Worm (Caenorhabditis elegans) whole organism, L4 larva: ENCODE data around the gene tatn-1.

Experiments used
- D1046.2 ChIP-seq: fragments of 200-800 bp; sonication (Bioruptor generic); IDR thresholded peaks from 2 replicates; pipeline ENCODE4 v1.3.6; 2022; ENCODE audit warnings: missing genetic modification characterization, missing compliant biosample characterization
- F37D6.2 ChIP-seq: sonication (generic microtip); optimal IDR thresholded peaks from 2 replicates; lab custom pipeline; 2016; ENCODE audit warnings: mild to moderate bottlenecking, missing genetic modification characterization, missing compliant biosample characterization
- F44E2.7 ChIP-seq: fragments of 200-800 bp; sonication (Bioruptor generic); IDR thresholded peaks from 2 replicates; pipeline ENCODE4 v2.1.2; 2022; ENCODE audit warnings: missing genetic modification characterization, missing compliant biosample characterization
- F49E8.2 ChIP-seq: sonication (generic microtip); optimal IDR thresholded peaks from 2 replicates; lab custom pipeline; 2016; ENCODE audit warnings: missing compliant biosample characterization, mild to moderate bottlenecking, missing genetic modification characterization, borderline replicate concordance
- T20F7.1 ChIP-seq: fragments of 200-800 bp; sonication (Bioruptor generic); optimal IDR thresholded peaks from 2 replicates; lab custom pipeline; 2018; ENCODE audit warnings: mild to moderate bottlenecking, missing genetic modification characterization, missing compliant biosample characterization
- T26A8.4 ChIP-seq: fragments of 200-800 bp; sonication (Bioruptor generic); IDR thresholded peaks from 2 replicates; pipeline ENCODE4 v1.3.6; 2022; ENCODE audit warnings: missing genetic modification characterization, missing compliant biosample characterization
- Y48G9A.11 ChIP-seq: fragments of 200-800 bp; sonication (Bioruptor generic); IDR thresholded peaks from 2 replicates; pipeline ENCODE4 v1.3.6; 2022; ENCODE audit warnings: missing genetic modification reagents, missing genetic modification characterization, missing compliant biosample characterization
- Y5F2A.4 ChIP-seq: fragments of 200-800 bp; sonication (Bioruptor generic); optimal IDR thresholded peaks from 2 replicates; lab custom pipeline; 2018; ENCODE audit warnings: mild to moderate bottlenecking, missing genetic modification characterization, missing compliant biosample characterization
- Y75B8A.6 ChIP-seq: fragments of 200-800 bp; sonication (Bioruptor generic); IDR thresholded peaks from 2 replicates; pipeline ENCODE4 v1.3.6; 2022; ENCODE audit warnings: missing genetic modification reagents, missing genetic modification characterization, missing compliant biosample characterization
- aha-1 ChIP-seq: fragments of 150-350 bp; peaks from one replicate; lab custom pipeline; 2014; ENCODE audit warnings: missing biosample characterization, missing genetic modification characterization
- ceh-20 ChIP-seq: fragments of 200-800 bp; sonication (Bioruptor generic); IDR thresholded peaks from 2 replicates; pipeline ENCODE4 v1.3.6; 2022; ENCODE audit warnings: missing genetic modification reagents, missing genetic modification characterization, missing compliant biosample characterization
- ceh-32 ChIP-seq: sonication (generic microtip); optimal IDR thresholded peaks from 2 replicates; lab custom pipeline; 2016; ENCODE audit warnings: mild to moderate bottlenecking, missing genetic modification characterization, missing compliant biosample characterization; ENCODE audit not compliant: poor library complexity
- daf-12 ChIP-seq: fragments of 150-350 bp; optimal IDR thresholded peaks from 2 replicates; lab custom pipeline; 2014; ENCODE audit warnings: missing biosample characterization, missing genetic modification reagents, missing genetic modification characterization
- daf-16 ChIP-seq, 3 experiments: sonication (generic microtip); optimal IDR thresholded peaks; 2 replicates each; lab custom pipeline; 2016 to 2017; ENCODE audit warnings: missing genetic modification characterization in 3 of 3, missing genetic modification reagents in 3 of 3, mild to moderate bottlenecking in 2 of 3, missing compliant biosample characterization in 2 of 3, missing biosample characterization in 1 of 3, moderate library complexity in 1 of 3
- daf-8 ChIP-seq: fragments of 200-800 bp; sonication (Bioruptor generic); IDR thresholded peaks from 2 replicates; pipeline ENCODE4 v1.3.6; 2022; ENCODE audit warnings: missing genetic modification characterization, missing compliant biosample characterization
- dmd-6 ChIP-seq: fragments of 200-800 bp; sonication (Bioruptor generic); IDR thresholded peaks from 2 replicates; pipeline ENCODE4 v1.3.6; 2022; ENCODE audit warnings: missing genetic modification reagents, missing genetic modification characterization, missing compliant biosample characterization
- dpl-1 ChIP-seq: fragments of 150-350 bp; optimal IDR thresholded peaks from 2 replicates; lab custom pipeline; 2014; ENCODE audit warnings: missing biosample characterization, missing genetic modification reagents, missing genetic modification characterization
- duxl-1 ChIP-seq: sonication (generic microtip); optimal IDR thresholded peaks from 2 replicates; lab custom pipeline; 2016; ENCODE audit warnings: mild to moderate bottlenecking, missing genetic modification characterization, moderate library complexity, missing compliant biosample characterization; ENCODE audit not compliant: poor library complexity
- dve-1 ChIP-seq: sonication (generic microtip); optimal IDR thresholded peaks from 2 replicates; lab custom pipeline; 2017; ENCODE audit warnings: antibody characterized with exemption, mild to moderate bottlenecking, missing genetic modification characterization, missing compliant biosample characterization; ENCODE audit not compliant: insufficient read depth
- hif-1 ChIP-seq, 2 experiments: sonication (generic microtip); optimal IDR thresholded peaks; 2 replicates each; lab custom pipeline; 2016 to 2017; ENCODE audit warnings: missing compliant biosample characterization in 2 of 2, missing genetic modification characterization in 2 of 2, missing genetic modification reagents in 2 of 2, missing genotype in 2 of 2, mild to moderate bottlenecking in 1 of 2
- hlh-11 ChIP-seq: fragments of 200-800 bp; sonication (Bioruptor generic); optimal IDR thresholded peaks from 2 replicates; lab custom pipeline; 2018; ENCODE audit warnings: mild to moderate bottlenecking, missing genetic modification characterization, missing compliant biosample characterization
- hlh-30 ChIP-seq: sonication (generic microtip); optimal IDR thresholded peaks from 2 replicates; lab custom pipeline; 2017; ENCODE audit warnings: antibody characterized with exemption, mild to moderate bottlenecking, missing genetic modification characterization, missing compliant biosample characterization; ENCODE audit not compliant: insufficient read depth
- jun-1 ChIP-seq: fragments of 150-350 bp; optimal IDR thresholded peaks from 2 replicates; lab custom pipeline; 2014; ENCODE audit warnings: missing biosample characterization, missing genetic modification reagents, missing genetic modification characterization
- lin-29 ChIP-seq: fragments of 200-800 bp; sonication (Bioruptor generic); IDR thresholded peaks from 2 replicates; pipeline ENCODE4 v1.3.6; 2022; ENCODE audit warnings: missing genetic modification reagents, missing genetic modification characterization, missing compliant biosample characterization
- lin-38 ChIP-seq: fragments of 200-800 bp; sonication (Bioruptor generic); IDR thresholded peaks from 2 replicates; pipeline ENCODE4 v1.3.6; 2022; ENCODE audit warnings: missing genetic modification reagents, missing genetic modification characterization, missing compliant biosample characterization
- lir-3 ChIP-seq: sonication (generic microtip); optimal IDR thresholded peaks from 2 replicates; lab custom pipeline; 2016; ENCODE audit warnings: mild to moderate bottlenecking, missing genetic modification characterization, missing compliant biosample characterization
- madf-5 ChIP-seq, 2 experiments: fragments of 200-800 bp; sonication (Bioruptor generic); IDR thresholded peaks; 2 replicates each; pipeline ENCODE4 v1.3.6; 2022; ENCODE audit warnings: missing compliant biosample characterization in 2 of 2, missing genetic modification characterization in 2 of 2
- mdl-1 ChIP-seq, 2 experiments: fragments of 150-350 bp in 1 of 2; sonication (generic microtip) in 1 of 2; optimal IDR thresholded peaks; 2 replicates each; lab custom pipeline; 2014 to 2017; ENCODE audit warnings: missing biosample characterization in 2 of 2, missing genetic modification characterization in 2 of 2
- mep-1 ChIP-seq: fragments of 150-350 bp; sonication (generic microtip); optimal IDR thresholded peaks from 3 replicates; lab custom pipeline; 2014; ENCODE audit warnings: missing biosample characterization, missing genetic modification characterization
- mes-2 ChIP-seq: sonication (generic microtip); optimal IDR thresholded peaks from 2 replicates; lab custom pipeline; 2016; ENCODE audit warnings: missing genotype, mild to moderate bottlenecking, missing genetic modification characterization, missing compliant biosample characterization; ENCODE audit not compliant: poor library complexity, severe bottlenecking
- mxl-3 ChIP-seq: fragments of 200-800 bp; sonication (Bioruptor generic); optimal IDR thresholded peaks from 2 replicates; lab custom pipeline; 2018; ENCODE audit warnings: mild to moderate bottlenecking, missing genetic modification characterization, missing compliant biosample characterization
- nhr-102 ChIP-seq: sonication (generic microtip); optimal IDR thresholded peaks from 2 replicates; lab custom pipeline; 2016; ENCODE audit warnings: mild to moderate bottlenecking, missing genetic modification characterization, moderate library complexity, missing compliant biosample characterization
- nhr-11 ChIP-seq: fragments of 150-350 bp; optimal IDR thresholded peaks from 2 replicates; lab custom pipeline; 2014; ENCODE audit warnings: missing biosample characterization, missing genetic modification characterization
- nhr-25 ChIP-seq: sonication (generic microtip); optimal IDR thresholded peaks from 2 replicates; lab custom pipeline; 2017; ENCODE audit warnings: missing genetic modification characterization, mild to moderate bottlenecking, missing compliant biosample characterization, antibody characterized with exemption, moderate library complexity, borderline replicate concordance; ENCODE audit not compliant: insufficient read depth
- nhr-28 ChIP-seq: fragments of 150-350 bp; optimal IDR thresholded peaks from 2 replicates; lab custom pipeline; 2014; ENCODE audit warnings: missing biosample characterization, missing genetic modification characterization
- nhr-48 ChIP-seq: sonication (generic microtip); optimal IDR thresholded peaks from 2 replicates; lab custom pipeline; 2016; ENCODE audit warnings: mild to moderate bottlenecking, missing genetic modification characterization, missing compliant biosample characterization
- nhr-6 ChIP-seq: fragments of 150-350 bp; optimal IDR thresholded peaks from 2 replicates; lab custom pipeline; 2014; ENCODE audit warnings: missing biosample characterization, missing genetic modification characterization
- nhr-76 ChIP-seq: fragments of 150-350 bp; optimal IDR thresholded peaks from 2 replicates; lab custom pipeline; 2014; ENCODE audit warnings: missing biosample characterization, missing genetic modification characterization
- php-3 ChIP-seq: fragments of 200-800 bp; sonication (Bioruptor generic); IDR thresholded peaks from 2 replicates; pipeline ENCODE4 v1.3.6; 2022; ENCODE audit warnings: missing genetic modification reagents, missing genetic modification characterization, missing compliant biosample characterization
- rbr-2 ChIP-seq: sonication (generic microtip); optimal IDR thresholded peaks from 2 replicates; lab custom pipeline; 2016; ENCODE audit warnings: missing genotype, missing genetic modification characterization, missing compliant biosample characterization
- set-16 ChIP-seq: fragments of 200-800 bp; sonication (Bioruptor generic); IDR thresholded peaks from 2 replicates; pipeline ENCODE4 v1.3.6; 2022; ENCODE audit warnings: missing genetic modification reagents, missing genetic modification characterization, missing compliant biosample characterization
- spr-1 ChIP-seq: sonication (generic microtip); optimal IDR thresholded peaks from 2 replicates; lab custom pipeline; 2016; ENCODE audit warnings: mild to moderate bottlenecking, missing genetic modification characterization, missing compliant biosample characterization
- tra-1 ChIP-seq: fragments of 200-800 bp; sonication (Bioruptor generic); IDR thresholded peaks from 2 replicates; pipeline ENCODE4 v1.3.6; 2022; ENCODE audit warnings: missing genetic modification reagents, missing genetic modification characterization, missing compliant biosample characterization
- unc-62 ChIP-seq, 3 experiments: fragments of 150-350 bp in 1 of 3; sonication (generic microtip); optimal IDR thresholded peaks in 2 of 3; peaks in 1 of 3; 1 replicate in 1 of 3; 2 replicates in 2 of 3; lab custom pipeline; 2014 to 2017; ENCODE audit warnings: missing biosample characterization in 3 of 3, missing genetic modification characterization in 3 of 3, missing genetic modification reagents in 3 of 3, missing genotype in 1 of 3
- zfp-3 ChIP-seq: fragments of 200-800 bp; sonication (Bioruptor generic); conservative IDR thresholded peaks from 2 replicates; pipeline ENCODE4 v1.3.6; 2022; ENCODE audit warnings: missing genetic modification reagents, missing genetic modification characterization, missing compliant biosample characterization
- zip-11 ChIP-seq: fragments of 200-800 bp; sonication (Bioruptor generic); IDR thresholded peaks from 2 replicates; pipeline ENCODE4 v1.3.6; 2022; ENCODE audit warnings: missing genetic modification characterization, missing compliant biosample characterization
- zip-2 ChIP-seq: fragments of 150-350 bp; optimal IDR thresholded peaks from 2 replicates; lab custom pipeline; 2014; ENCODE audit warnings: missing biosample characterization, missing genetic modification characterization
- ztf-7 ChIP-seq: fragments of 150-350 bp; optimal IDR thresholded peaks from 2 replicates; lab custom pipeline; 2014; ENCODE audit warnings: missing biosample characterization, missing genetic modification characterization

tatn-1 gene

ce11 chrX:14813398-14813797 lies 22.6 kb downstream of the tatn-1 start (continued):
- TF ChIP-seq zip-2 (peak; percentile 61), nhr-76 (tag; lab: Kevin White, UChicago) (no peak), ceh-20 (GFP tag; lab: Robert Waterston, UW) (peak; percentile 40; the same call in 1 of the 2 replicates), lin-38 (GFP tag; lab: Robert Waterston, UW) (peak; percentile 49), lir-3 (tag; lab: Kevin White, UChicago) (no peak), nhr-6 (tag; lab: Kevin White, UChicago) (peak; percentile 85), F37D6.2 (peak; percentile 84), unc-62 (GFP tag; optimal IDR thresholded peaks at IDR 0.05 in 1 of 2; lab: Kevin White, UChicago) (peak in 1 of 2 experiments; percentile 86), unc-62 (tag; optimal IDR thresholded peaks at IDR 0.05; lab: Kevin White, UChicago) (no peak), daf-16 (GFP tag; optimal IDR thresholded peaks at IDR 0.05; lab: Kevin White, UChicago) (peak in 1 of 2 experiments; percentile 77), daf-16 (tag; optimal IDR thresholded peaks at IDR 0.05; lab: Kevin White, UChicago) (peak; percentile 67), F49E8.2 (tag; lab: Kevin White, UChicago) (no peak), nhr-28 (tag; lab: Kevin White, UChicago) (peak; percentile 21), jun-1 (tag; lab: Kevin White, UChicago) (peak; percentile 52), mdl-1 (tag; optimal IDR thresholded peaks at IDR 0.05; lab: Kevin White, UChicago) (peak; percentile 71 to 84), mxl-3 (GFP tag; lab: Kevin White, UChicago) (peak; percentile 30), nhr-11 (tag; lab: Kevin White, UChicago) (peak; percentile 59), mep-1 (tag; lab: Kevin White, UChicago) (peak; percentile 89), hlh-11 (tag; lab: Kevin White, UChicago) (peak; percentile 64), daf-12 (tag; lab: Kevin White, UChicago) (no peak), nhr-25 (tag; lab: Kevin White, UChicago) (peak; percentile 37), lin-29 (GFP tag; lab: Robert Waterston, UW) (0 out of 2 replicates have a peak, but pooled peaks have one; percentile 17), Y5F2A.4 (no peak), nhr-48 (tag; lab: Kevin White, UChicago) (peak; percentile 50), dpl-1 (GFP tag; lab: Kevin White, UChicago) (peak; percentile 61), nhr-102 (tag; lab: Kevin White, UChicago) (peak; percentile 89), hif-1 (tag; optimal IDR thresholded peaks at IDR 0.05; lab: Kevin White, UChicago) (peak in 1 of 2 experiments; percentile 2), T26A8.4 (GFP tag; lab: Robert Waterston, UW) (peak; percentile 68), duxl-1 (tag; lab: Kevin White, UChicago) (peak; percentile 93), T20F7.1 (GFP tag; lab: Kevin White, UChicago) (peak; percentile 77), rbr-2 (tag; lab: Kevin White, UChicago) (peak; percentile 77), ztf-7 (tag; lab: Kevin White, UChicago) (peak; percentile 88), D1046.2 (no peak), mes-2 (tag; lab: Kevin White, UChicago) (peak; percentile 83), dve-1 (tag; lab: Kevin White, UChicago) (peak; percentile 85), tra-1 (0 out of 2 replicates have a peak, but pooled peaks have one; percentile 12), dmd-6 (GFP tag; lab: Robert Waterston, UW) (peak; percentile 69)

- TF ChIP-seq Y75B8A.6, result peak; percentile 64
- 0 out of 2 replicates have a peak, but pooled peaks have one; percentile 26 for TF ChIP-seq F44E2.7 (GFP tag; lab: Robert Waterston, UW)
- peak; percentile 61; the same call in 1 of the 2 replicates for TF ChIP-seq zfp-3
- TF ChIP-seq Y48G9A.11 (GFP tag; lab: Robert Waterston, UW), result no peak
- TF ChIP-seq hlh-11 (tag; lab: Kevin White, UChicago), result peak; percentile 7
- TF ChIP-seq daf-8 (GFP tag; lab: Robert Waterston, UW), result no peak
- TF ChIP-seq F37D6.2, result no peak
- TF ChIP-seq set-16 (GFP tag; lab: Robert Waterston, UW), result no peak
- TF ChIP-seq hlh-30 (tag; lab: Kevin White, UChicago), result peak; percentile 29
- TF ChIP-seq T26A8.4 (GFP tag; lab: Robert Waterston, UW), result peak; percentile 78
- TF ChIP-seq ztf-7 (tag; lab: Kevin White, UChicago), result no peak
- TF ChIP-seq php-3, result no peak
- TF ChIP-seq ceh-32, result no peak
- TF ChIP-seq aha-1 (tag; lab: Kevin White, UChicago), result peak; percentile 50
- no peak for TF ChIP-seq zip-11 (GFP tag; lab: Robert Waterston, UW)
- TF ChIP-seq nhr-48 (tag; lab: Kevin White, UChicago), result peak; percentile 19
- peak; percentile 34 for TF ChIP-seq spr-1 (tag; lab: Kevin White, UChicago)
- TF ChIP-seq madf-5 (GFP tag; IDR thresholded peaks at IDR 0.05; lab: Robert Waterston, UW), result no peak
These were observed 24.6 kb downstream of the tatn-1 start for ce11 chrX:14815412-14815811.
